Fruit fly (Drosophila melanogaster): ENCODE data around the gene CHES-1-like.

Gene CHES-1-like

DNA sequence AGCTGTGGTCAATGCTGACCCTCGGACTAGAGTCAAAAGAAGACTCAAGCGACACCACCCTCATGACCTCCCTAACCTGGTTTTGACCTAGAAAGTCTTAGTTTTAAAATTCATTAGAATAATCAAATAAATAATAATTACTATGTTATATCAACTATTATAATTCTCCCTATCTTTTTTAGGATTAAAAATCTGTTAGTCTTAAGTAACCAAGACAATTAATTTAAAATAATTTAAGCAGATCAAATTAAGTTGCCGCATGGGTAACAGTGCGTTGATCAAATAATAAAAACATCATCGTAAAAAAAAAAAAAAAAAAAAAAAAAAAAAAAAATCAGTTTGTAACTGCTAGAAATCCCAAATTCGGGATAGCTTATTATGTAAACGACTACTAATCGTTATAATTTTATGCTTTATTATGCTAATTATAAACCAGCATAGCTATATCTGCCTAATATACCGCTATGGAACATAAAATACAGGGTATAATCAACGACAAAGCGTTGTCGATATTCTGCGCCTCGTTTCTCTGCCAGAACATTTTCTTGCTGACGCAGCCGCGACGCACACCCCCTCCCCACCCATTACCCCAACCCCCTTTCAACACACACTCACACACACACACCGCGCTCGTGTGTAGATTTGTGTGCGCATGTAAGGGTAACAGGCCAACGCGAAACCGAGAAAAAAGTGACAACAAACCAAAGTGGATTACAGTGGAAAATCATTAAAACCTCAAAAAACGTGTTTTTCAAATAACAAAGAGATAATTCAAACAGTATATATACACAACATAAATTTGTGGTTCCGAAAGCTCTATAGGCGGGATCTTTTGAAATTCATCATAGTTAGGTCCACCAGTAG lies 6.0 kb downstream of the CHES-1-like start:
- peak; percentile 70 for TF ChIP-seq CG10348 (GFP tag; IDR thresholded peaks at IDR 0.05)
- TF ChIP-seq Pif1A (GFP tag; optimal IDR thresholded peaks at IDR 0.05) = peak; percentile 96
- peak; percentile 93 for TF ChIP-seq fd96Ca (GFP tag; IDR thresholded peaks at IDR 0.05)
- TF ChIP-seq CG12605 (GFP tag; IDR thresholded peaks at IDR 0.05) = peak; percentile 84
- peak; percentile 90 for TF ChIP-seq CG4496 (GFP tag; IDR thresholded peaks at IDR 0.05)
- peak; percentile 37 for TF ChIP-seq CG9948 (tag; optimal IDR thresholded peaks at IDR 0.05)
- peak; percentile 83 for TF ChIP-seq CG32121 (GFP tag; IDR thresholded peaks at IDR 0.05)
- peak; percentile 96 for TF ChIP-seq Pif1B (GFP tag; optimal IDR thresholded peaks at IDR 0.05)
- TF ChIP-seq gl (tag; optimal IDR thresholded peaks at IDR 0.05) = peak; percentile 27
- TF ChIP-seq CG15710 (tag; optimal IDR thresholded peaks at IDR 0.05) = peak; percentile 42
- peak; percentile 93 for TF ChIP-seq Snoo (tag; optimal IDR thresholded peaks at IDR 0.05)
- TF ChIP-seq CG14655 (GFP tag; optimal IDR thresholded peaks at IDR 0.05) = peak; percentile 73
- peak; percentile 90 for TF ChIP-seq Ets98B (GFP tag; IDR thresholded peaks at IDR 0.05)
- TF ChIP-seq CG17806 (tag; optimal IDR thresholded peaks at IDR 0.05) = peak; percentile 52
- peak; percentile 77 for TF ChIP-seq CG8301 (tag; optimal IDR thresholded peaks at IDR 0.05)
- peak; percentile 68 for TF ChIP-seq rn (GFP tag; IDR thresholded peaks at IDR 0.05)
- peak; percentile 48 for TF ChIP-seq CG34367 (tag; optimal IDR thresholded peaks at IDR 0.05)

DNA sequence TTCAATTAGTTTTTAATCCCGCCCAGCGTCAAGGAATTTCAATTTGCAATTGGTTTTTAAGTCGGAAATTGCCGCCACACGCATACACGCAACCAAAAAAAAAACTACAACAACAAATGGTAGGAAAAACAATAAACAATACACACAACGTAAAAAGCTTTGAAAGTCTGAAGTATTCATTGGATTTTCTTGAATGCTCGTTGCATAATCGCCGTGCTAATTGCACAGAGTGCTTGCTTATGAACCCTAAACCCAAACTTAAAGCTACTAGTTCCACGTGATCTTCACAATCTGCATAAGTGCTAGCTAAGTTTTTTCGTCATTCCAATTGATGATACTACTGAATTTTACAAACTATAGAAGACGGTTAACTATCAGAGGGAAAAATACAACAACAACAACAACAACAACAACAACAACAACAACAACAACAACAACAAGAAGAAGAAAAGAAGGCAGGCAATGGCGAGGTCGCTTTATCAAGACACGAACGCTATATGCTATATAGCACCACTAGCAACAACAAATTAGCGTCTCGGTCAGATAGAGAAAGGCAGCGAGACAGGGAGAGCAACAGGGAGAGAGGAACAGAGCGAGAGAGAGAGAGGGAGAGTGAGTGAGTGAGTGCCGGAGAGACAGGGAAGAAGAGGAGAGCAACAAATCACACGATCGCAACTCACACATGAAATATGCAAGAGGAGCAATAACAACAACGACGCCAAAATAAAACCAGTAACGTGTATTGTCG lies 6.9 kb downstream of the CHES-1-like start:
- TF ChIP-seq CG15710 (tag; optimal IDR thresholded peaks at IDR 0.05) = no peak
- TF ChIP-seq CG14655 (GFP tag; optimal IDR thresholded peaks at IDR 0.05) = no peak
- TF ChIP-seq CG9948 (tag; optimal IDR thresholded peaks at IDR 0.05) = no peak
- no peak for TF ChIP-seq D1 (tag; optimal IDR thresholded peaks at IDR 0.05)
- TF ChIP-seq fd96Ca (GFP tag; IDR thresholded peaks at IDR 0.05) = 0 out of 3 replicates have a peak, but pooled peaks have one; percentile 24
- TF ChIP-seq CG12605 (GFP tag; IDR thresholded peaks at IDR 0.05) = peak; percentile 50; the same call in 1 of the 2 replicates
- TF ChIP-seq CG17806 (tag; optimal IDR thresholded peaks at IDR 0.05) = no peak
- no peak for TF ChIP-seq CG10348 (GFP tag; IDR thresholded peaks at IDR 0.05)
- TF ChIP-seq CG8159 (tag; optimal IDR thresholded peaks at IDR 0.05) = no peak
- no peak for TF ChIP-seq EcR (GFP tag; optimal IDR thresholded peaks at IDR 0.05)
- peak; percentile 33; the same call in 1 of the 3 replicates for TF ChIP-seq CG4496 (GFP tag; IDR thresholded peaks at IDR 0.05)
- no peak for TF ChIP-seq Pif1B (GFP tag; optimal IDR thresholded peaks at IDR 0.05)
- TF ChIP-seq gl (tag; optimal IDR thresholded peaks at IDR 0.05) = peak; percentile 44
- TF ChIP-seq CG8301 (tag; optimal IDR thresholded peaks at IDR 0.05) = no peak
- TF ChIP-seq CG32121 (GFP tag; IDR thresholded peaks at IDR 0.05) = no peak
- no peak for TF ChIP-seq Snoo (tag; optimal IDR thresholded peaks at IDR 0.05)
- no peak for TF ChIP-seq CG13204 (GFP tag; optimal IDR thresholded peaks at IDR 0.05)
- TF ChIP-seq Ets98B (GFP tag; IDR thresholded peaks at IDR 0.05) = peak; percentile 64
- TF ChIP-seq rn (GFP tag; IDR thresholded peaks at IDR 0.05) = no peak
- TF ChIP-seq CG34367 (tag; optimal IDR thresholded peaks at IDR 0.05) = no peak
- no peak for TF ChIP-seq Pif1A (GFP tag; optimal IDR thresholded peaks at IDR 0.05)

DNA sequence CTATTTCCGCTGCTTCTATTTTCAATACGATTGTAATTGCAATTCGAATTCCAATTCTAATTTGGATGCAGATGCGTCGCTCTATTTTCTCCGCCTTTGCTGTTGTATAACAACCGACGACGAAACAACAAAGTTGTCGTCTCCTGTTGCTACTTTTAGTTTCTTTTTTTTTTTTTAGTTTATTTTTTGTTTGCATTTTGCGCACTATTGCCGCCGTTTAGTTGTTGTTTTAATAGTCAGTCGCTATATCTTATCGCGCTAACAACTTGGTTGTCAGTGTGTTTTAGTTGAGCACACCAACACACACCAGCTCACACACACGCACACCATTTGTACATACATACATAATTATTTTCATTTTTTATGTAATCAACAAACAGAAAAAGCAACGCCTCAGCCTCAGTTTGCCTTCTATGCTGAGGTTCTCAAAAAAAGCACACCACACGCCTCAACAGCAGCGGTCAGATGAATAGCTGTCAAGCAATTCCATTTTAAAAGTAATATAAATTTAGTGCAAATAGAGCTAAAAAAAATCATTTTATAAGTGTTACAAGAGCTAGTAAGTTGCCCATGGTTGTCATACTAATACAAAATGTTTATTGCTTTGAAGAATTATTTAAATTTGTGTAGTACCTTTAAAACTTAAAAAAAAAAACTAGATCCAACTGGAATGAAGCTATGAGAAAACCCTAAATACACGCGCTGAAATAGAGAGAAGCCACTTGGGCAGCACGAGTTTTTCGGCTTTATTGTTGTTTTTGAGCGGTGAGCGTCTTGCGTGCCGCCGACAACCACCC lies 7.7 kb downstream of the CHES-1-like start:
- TF ChIP-seq CG8301 (tag; optimal IDR thresholded peaks at IDR 0.05) (peak; percentile 10), fd96Ca (GFP tag; IDR thresholded peaks at IDR 0.05) (peak; percentile 39; the same call in 1 of the 3 replicates), CG13204 (GFP tag; optimal IDR thresholded peaks at IDR 0.05) (no peak), CG4496 (GFP tag; IDR thresholded peaks at IDR 0.05) (peak; percentile 67), Ets98B (GFP tag; IDR thresholded peaks at IDR 0.05) (peak; percentile 48; the same call in 1 of the 2 replicates), CG12605 (GFP tag; IDR thresholded peaks at IDR 0.05) (peak; percentile 51), D1 (tag; optimal IDR thresholded peaks at IDR 0.05) (no peak), CG14655 (GFP tag; optimal IDR thresholded peaks at IDR 0.05) (peak; percentile 28)

DNA sequence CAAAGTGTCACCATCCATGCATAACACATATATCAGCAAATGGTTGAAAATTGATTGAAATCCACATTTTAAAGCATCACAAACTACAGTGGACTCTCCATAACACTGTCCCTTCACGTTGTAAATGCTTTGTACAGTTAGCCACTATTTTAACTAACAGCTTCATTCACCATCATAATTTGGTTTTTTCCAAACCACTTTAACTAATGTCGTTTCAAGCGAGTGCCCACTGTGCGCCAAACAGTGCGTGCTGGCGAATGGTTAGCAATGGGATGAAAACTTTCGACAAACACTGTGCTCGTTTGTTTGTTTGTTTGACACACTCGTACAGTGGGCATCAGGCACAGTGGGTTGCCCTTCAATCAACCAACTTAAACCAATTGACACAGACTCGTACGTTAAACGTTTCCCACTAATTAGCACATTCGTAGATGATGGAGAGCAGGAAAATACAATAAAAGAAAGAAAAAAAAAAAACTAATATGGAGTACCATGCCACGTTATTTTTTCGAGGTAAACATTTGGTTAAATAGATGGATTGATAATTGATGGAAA lies 8.9 kb downstream of the CHES-1-like start:
- peak; percentile 54 for TF ChIP-seq CG15710 (tag; optimal IDR thresholded peaks at IDR 0.05)
- TF ChIP-seq Pif1A (GFP tag; optimal IDR thresholded peaks at IDR 0.05) = peak; percentile 44
- peak; percentile 81 for TF ChIP-seq CG14655 (GFP tag; optimal IDR thresholded peaks at IDR 0.05)
- TF ChIP-seq CG8159 (tag; optimal IDR thresholded peaks at IDR 0.05) = peak; percentile 50
- peak; percentile 56 for TF ChIP-seq Pif1B (GFP tag; optimal IDR thresholded peaks at IDR 0.05)
- TF ChIP-seq Snoo (tag; optimal IDR thresholded peaks at IDR 0.05) = peak; percentile 26
- peak; percentile 75 for TF ChIP-seq rn (GFP tag; IDR thresholded peaks at IDR 0.05)
- TF ChIP-seq EcR (GFP tag; optimal IDR thresholded peaks at IDR 0.05) = no peak
- TF ChIP-seq D1 (tag; optimal IDR thresholded peaks at IDR 0.05) = peak; percentile 14
- TF ChIP-seq CG17806 (tag; optimal IDR thresholded peaks at IDR 0.05) = peak; percentile 64
- TF ChIP-seq CG13204 (GFP tag; optimal IDR thresholded peaks at IDR 0.05) = no peak
- TF ChIP-seq CG34367 (tag; optimal IDR thresholded peaks at IDR 0.05) = peak; percentile 56
- TF ChIP-seq Ets98B (GFP tag; IDR thresholded peaks at IDR 0.05) = peak; percentile 93
- peak; percentile 96 for TF ChIP-seq CG4496 (GFP tag; IDR thresholded peaks at IDR 0.05)
- peak; percentile 54 for TF ChIP-seq CG9948 (tag; optimal IDR thresholded peaks at IDR 0.05)
- peak; percentile 85 for TF ChIP-seq CG10348 (GFP tag; IDR thresholded peaks at IDR 0.05)
- peak; percentile 86 for TF ChIP-seq CG12605 (GFP tag; IDR thresholded peaks at IDR 0.05)
- peak; percentile 93 for TF ChIP-seq CG32121 (GFP tag; IDR thresholded peaks at IDR 0.05)
- TF ChIP-seq CG8301 (tag; optimal IDR thresholded peaks at IDR 0.05) = peak; percentile 77
- TF ChIP-seq fd96Ca (GFP tag; IDR thresholded peaks at IDR 0.05) = peak; percentile 95
- TF ChIP-seq gl (tag; optimal IDR thresholded peaks at IDR 0.05) = no peak
